Fruit fly (Drosophila melanogaster): Measurements from ENCODE around the gene Act88F.

Act88F gene

DNA sequence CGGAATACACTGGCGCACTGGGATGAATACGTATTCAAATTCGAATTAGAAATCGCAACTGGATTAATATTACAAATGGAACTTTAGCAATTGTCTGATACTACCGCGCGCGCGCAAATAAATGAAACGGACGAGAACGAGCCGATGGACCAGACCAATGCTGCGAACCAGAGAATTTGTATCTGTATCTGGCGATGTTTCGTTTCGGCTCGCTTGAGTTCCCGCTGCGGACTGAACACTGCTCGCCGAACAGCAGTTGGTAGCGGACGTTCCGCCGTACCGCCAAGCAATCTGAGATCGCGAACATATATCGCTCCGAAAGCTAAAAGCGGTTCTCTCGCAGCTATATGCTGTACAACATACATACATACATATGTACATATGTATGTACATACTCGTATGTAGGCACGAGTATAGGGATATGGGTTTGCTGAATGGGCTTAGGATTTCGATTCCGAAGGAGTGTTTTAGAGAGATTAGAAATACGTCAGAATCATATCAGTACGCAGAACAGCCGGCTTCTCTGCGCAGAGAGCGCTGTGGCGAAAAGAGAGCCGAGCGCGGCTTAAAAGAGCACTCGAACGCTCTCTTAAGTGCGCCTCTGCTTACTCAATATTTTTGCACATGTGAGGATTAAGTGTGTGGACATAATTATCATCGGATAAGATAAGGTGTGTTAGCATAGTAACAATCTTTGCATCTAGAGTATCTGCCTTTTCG is 36.4 kb downstream of the Act88F start, which contains the start of gene AdamTS-A (continued):
- TF ChIP-seq CG17328 (GFP tag; IDR thresholded peaks at IDR 0.05) (no peak), mirr (GFP tag; optimal IDR thresholded peaks at IDR 0.05) (peak; percentile 1), Med (GFP tag) (peak; percentile 20), Ptx1 (GFP tag; IDR thresholded peaks at IDR 0.05) (no peak), CG10267 (tag; optimal IDR thresholded peaks at IDR 0.05) (no peak), Trl (optimal IDR thresholded peaks at IDR 0.05) (peak; percentile 77 to 82), Trl (GFP tag; optimal IDR thresholded peaks at IDR 0.05) (no peak), CG32532 (GFP tag; IDR thresholded peaks at IDR 0.05) (peak; percentile 18; the same call in 1 of the 2 replicates), Drgx (GFP tag; IDR thresholded peaks at IDR 0.05) (no peak), hbn (GFP tag; IDR thresholded peaks at IDR 0.05; ENCODE audit: partially characterized antibody) (no peak), slbo (GFP tag; IDR thresholded peaks at IDR 0.05) (no peak), wek (GFP tag; optimal IDR thresholded peaks at IDR 0.05) (no peak), esg (GFP tag; conservative IDR thresholded peaks at IDR 0.05) (no peak), Spps (tag; optimal IDR thresholded peaks at IDR 0.05) (no peak), lmd (GFP tag; IDR thresholded peaks at IDR 0.05) (no peak), CG6765 (GFP tag; optimal IDR thresholded peaks at IDR 0.05) (no peak), CG3163 (GFP tag; optimal IDR thresholded peaks at IDR 0.05) (peak; percentile 87), CG2199 (GFP tag; IDR thresholded peaks at IDR 0.05) (peak; percentile 82), CG14965 (GFP tag; optimal IDR thresholded peaks at IDR 0.05; ENCODE audit: borderline replicate concordance) (no peak), Doc3 (GFP tag; IDR thresholded peaks at IDR 0.05; ENCODE audit: partially characterized antibody) (no peak), CG17359 (tag; optimal IDR thresholded peaks at IDR 0.05) (no peak), Lim3 (GFP tag; IDR thresholded peaks at IDR 0.05) (no peak), sd (tag; optimal IDR thresholded peaks at IDR 0.05) (peak; percentile 2), pfk (GFP tag; optimal IDR thresholded peaks at IDR 0.05) (peak; percentile 83), CG8290 (GFP tag; optimal IDR thresholded peaks at IDR 0.05) (no peak), CG8290 (tag; optimal IDR thresholded peaks at IDR 0.05) (peak in 1 of 2 experiments; percentile 71), CG9727 (GFP tag; optimal IDR thresholded peaks at IDR 0.05) (no peak), bab2 (GFP tag; optimal IDR thresholded peaks at IDR 0.05) (no peak), CG16863 (GFP tag; optimal IDR thresholded peaks at IDR 0.05) (no peak), CG18262 (tag; optimal IDR thresholded peaks at IDR 0.05) (no peak), hkb (optimal IDR thresholded peaks at IDR 0.05) (no peak), hkb (GFP tag; IDR thresholded peaks at IDR 0.05) (no peak), CG12769 (tag; optimal IDR thresholded peaks at IDR 0.05) (peak; percentile 43), Eip74EF (GFP tag; optimal IDR thresholded peaks at IDR 0.05) (no peak), Jarid2 (GFP tag; optimal IDR thresholded peaks at IDR 0.05) (peak; percentile 80), CG14014 (GFP tag; IDR thresholded peaks at IDR 0.05) (peak; percentile 23; the same call in 1 of the 2 replicates), CG34376 (GFP tag; optimal IDR thresholded peaks at IDR 0.05) (no peak), CG2889 (GFP tag; IDR thresholded peaks at IDR 0.05) (no peak), dmrt11E (tag; optimal IDR thresholded peaks at IDR 0.05) (no peak), rib (GFP tag; IDR thresholded peaks at IDR 0.05) (peak; percentile 31; the same call in 1 of the 2 replicates), Lhr (GFP tag; optimal IDR thresholded peaks at IDR 0.05) (no peak), trh (GFP tag; optimal IDR thresholded peaks at IDR 0.05) (no peak), CG11247 (GFP tag; IDR thresholded peaks at IDR 0.05) (no peak), Scr (GFP tag; IDR thresholded peaks at IDR 0.05; ENCODE audit: partially characterized antibody) (peak; percentile 22; the same call in 1 of the 2 replicates), nom (GFP tag; optimal IDR thresholded peaks at IDR 0.05) (no peak), CG30020 (tag; optimal IDR thresholded peaks at IDR 0.05) (no peak), Oli (tag; optimal IDR thresholded peaks at IDR 0.05) (no peak), br (optimal IDR thresholded peaks at IDR 0.05) (no peak), zen2 (GFP tag; IDR thresholded peaks at IDR 0.05; ENCODE audit: partially characterized antibody) (0 out of 3 replicates have a peak, but pooled peaks have one; percentile 18), exex (tag; optimal IDR thresholded peaks at IDR 0.05) (no peak)

All from whole organism, embryonic.